Fruit fly (Drosophila melanogaster): ENCODE results near the gene btv.

dm6 chr2L:17921527-17921926 is 60.7 kb downstream of the btv start:
- TF ChIP-seq toe (GFP tag; optimal IDR thresholded peaks at IDR 0.05), result no peak
- TF ChIP-seq Mnt (GFP tag; optimal IDR thresholded peaks at IDR 0.05), result no peak
- no peak for TF ChIP-seq kay (GFP tag; ENCODE audit: borderline replicate concordance)
- TF ChIP-seq Crg-1 (GFP tag; optimal IDR thresholded peaks at IDR 0.05), result no peak
- no peak for TF ChIP-seq CG7101 (tag; optimal IDR thresholded peaks at IDR 0.05)
- no peak for TF ChIP-seq tj (GFP tag; optimal IDR thresholded peaks at IDR 0.05)
- no peak for TF ChIP-seq CG7045 (GFP tag; optimal IDR thresholded peaks at IDR 0.05)
- TF ChIP-seq bab1 (GFP tag; optimal IDR thresholded peaks at IDR 0.05), result no peak
- no peak for TF ChIP-seq CG11617 (GFP tag; optimal IDR thresholded peaks at IDR 0.05)
